Fruit fly (Drosophila melanogaster) whole organism, embryonic: ENCODE data around the gene Atf3.

Source experiments
- Adf1 ChIP-seq: fragments of 200-800 bp; sonication (Bioruptor generic); IDR thresholded peaks from 2 replicates; pipeline ENCODE4 v1.3.6; 2022; ENCODE audit warnings: missing biosample characterization, missing genetic modification characterization
- Awh ChIP-seq: fragments of 200-800 bp; sonication (Bioruptor generic); IDR thresholded peaks from 2 replicates; pipeline ENCODE4, ENCODE4 v1.3.6; 2022; ENCODE audit warnings: missing biosample characterization, missing genetic modification characterization
- Blimp-1 ChIP-seq: fragments of 200-800 bp; sonication (Bioruptor generic); optimal IDR thresholded peaks from 3 replicates; lab custom pipeline; 2018; ENCODE audit warnings: missing biosample characterization, missing genetic modification characterization, mild to moderate bottlenecking, moderate library complexity, missing genetic modification reagents
- CG10209 ChIP-seq: fragments of 200-800 bp; sonication (Bioruptor generic); optimal IDR thresholded peaks from 3 replicates; lab custom pipeline; 2017; ENCODE audit warnings: missing biosample characterization, mild to moderate bottlenecking, missing genetic modification characterization, missing genetic modification reagents
- CG11247 ChIP-seq: fragments of 200-800 bp; sonication (Bioruptor generic); IDR thresholded peaks from 2 replicates; pipeline ENCODE4 v1.3.6; 2022; ENCODE audit warnings: missing biosample characterization, missing genetic modification characterization
- CG1603 ChIP-seq: fragments of 200-800 bp; sonication (Bioruptor generic); optimal IDR thresholded peaks from 2 replicates; lab custom pipeline; 2019; ENCODE audit warnings: missing biosample characterization, mild to moderate bottlenecking, missing genetic modification characterization, moderate library complexity
- CG1647 ChIP-seq: fragments of 200-800 bp; sonication (Bioruptor generic); optimal IDR thresholded peaks from 3 replicates; lab custom pipeline; 2016; ENCODE audit warnings: missing biosample characterization, missing genetic modification characterization
- CG17328 ChIP-seq: fragments of 200-800 bp; sonication (Bioruptor generic); IDR thresholded peaks from 2 replicates; pipeline ENCODE4 v1.3.6; 2022; ENCODE audit warnings: missing biosample characterization, missing genetic modification characterization
- CG17359 ChIP-seq: fragments of 200-800 bp; sonication (Bioruptor generic); optimal IDR thresholded peaks from 3 replicates; lab custom pipeline; 2018; ENCODE audit warnings: missing biosample characterization, mild to moderate bottlenecking, missing genetic modification characterization, moderate library complexity
- CG2889 ChIP-seq: fragments of 200-800 bp; sonication (Bioruptor generic); IDR thresholded peaks from 3 replicates; pipeline ENCODE4 v1.3.6; 2022; ENCODE audit warnings: missing biosample characterization, missing genetic modification characterization
- CG32772 ChIP-seq: fragments of 200-800 bp; sonication (Bioruptor generic); IDR thresholded peaks from 2 replicates; pipeline ENCODE4 v1.3.6; 2022; ENCODE audit warnings: missing biosample characterization, missing genetic modification characterization
- CG42726 ChIP-seq: fragments of 200-800 bp; sonication (Bioruptor generic); IDR thresholded peaks from 2 replicates; pipeline ENCODE4 v1.3.6; 2022; ENCODE audit warnings: missing biosample characterization, missing genetic modification characterization; ENCODE audit not compliant: partially characterized antibody
- CG4854 ChIP-seq: fragments of 200-800 bp; sonication (Bioruptor generic); optimal IDR thresholded peaks from 2 replicates; lab custom pipeline; 2016; ENCODE audit warnings: missing biosample characterization, missing genetic modification characterization, inconsistent platforms
- CG6689 ChIP-seq: fragments of 200-800 bp; sonication (Bioruptor generic); IDR thresholded peaks from 2 replicates; pipeline ENCODE4 v1.3.6; 2022; ENCODE audit warnings: missing biosample characterization, missing genetic modification characterization
- CG7556 ChIP-seq: fragments of 200-800 bp; sonication (Bioruptor generic); optimal IDR thresholded peaks from 2 replicates; lab custom pipeline; 2017; ENCODE audit warnings: missing biosample characterization, mild to moderate bottlenecking, missing genetic modification characterization
- CTCF ChIP-seq: fragments of 200-800 bp; sonication (Bioruptor generic); optimal IDR thresholded peaks from 2 replicates; lab custom pipeline; 2017; ENCODE audit warnings: missing biosample characterization, mild to moderate bottlenecking, missing genetic modification characterization, moderate library complexity
- CoRest ChIP-seq: fragments of 200-800 bp; sonication (Bioruptor generic); optimal IDR thresholded peaks from 3 replicates; lab custom pipeline; 2018; ENCODE audit warnings: missing biosample characterization, mild to moderate bottlenecking, missing genetic modification characterization, moderate library complexity
- D19B ChIP-seq: fragments of 200-800 bp; sonication (Bioruptor generic); optimal IDR thresholded peaks from 2 replicates; lab custom pipeline; 2017; ENCODE audit warnings: missing biosample characterization, mild to moderate bottlenecking, missing genetic modification characterization
- Dll ChIP-seq: fragments of 200-800 bp; sonication (Bioruptor generic); IDR thresholded peaks from 4 replicates; pipeline ENCODE4 v1.3.6; 2022; ENCODE audit warnings: missing biosample characterization, missing genetic modification characterization; ENCODE audit not compliant: partially characterized antibody
- Doc3 ChIP-seq: fragments of 200-800 bp; sonication (Bioruptor generic); IDR thresholded peaks from 3 replicates; pipeline ENCODE4 v1.3.6; 2022; ENCODE audit warnings: missing biosample characterization, missing genetic modification characterization; ENCODE audit not compliant: partially characterized antibody
- Gug ChIP-seq: fragments of 200-800 bp; sonication (Bioruptor generic); IDR thresholded peaks from 4 replicates; pipeline ENCODE4 v1.3.6; 2022; ENCODE audit warnings: missing biosample characterization, missing genetic modification characterization
- H15 ChIP-seq: fragments of 200-800 bp; sonication (Bioruptor generic); IDR thresholded peaks from 3 replicates; pipeline ENCODE4 v1.3.6; 2022; ENCODE audit warnings: missing biosample characterization, missing genetic modification characterization
- H2.0 ChIP-seq: fragments of 200-800 bp; sonication (Bioruptor generic); IDR thresholded peaks from 2 replicates; pipeline ENCODE4 v1.3.6; 2022; ENCODE audit warnings: missing biosample characterization, missing genetic modification characterization
- Jarid2 ChIP-seq: fragments of 200-800 bp; sonication (Bioruptor generic); optimal IDR thresholded peaks from 3 replicates; lab custom pipeline; 2017; ENCODE audit warnings: mild to moderate bottlenecking, missing biosample characterization, missing genetic modification reagents, missing genetic modification characterization
- Med ChIP-seq: fragments of 200-800 bp; sonication (Bioruptor generic); peaks from one replicate; lab custom pipeline; 2016; ENCODE audit warnings: missing biosample characterization, missing genetic modification characterization, mild to moderate bottlenecking, inconsistent platforms, moderate library complexity
- Neu2 ChIP-seq: fragments of 200-800 bp; sonication (Bioruptor generic); optimal IDR thresholded peaks from 3 replicates; lab custom pipeline; 2016; ENCODE audit warnings: missing biosample characterization, missing genetic modification characterization, borderline replicate concordance
- NfI ChIP-seq: fragments of 200-800 bp; sonication (Bioruptor generic); optimal IDR thresholded peaks from 3 replicates; lab custom pipeline; 2018; ENCODE audit warnings: missing biosample characterization, mild to moderate bottlenecking, missing genetic modification characterization, moderate library complexity
- Ravus ChIP-seq: fragments of 200-800 bp; sonication (Bioruptor generic); IDR thresholded peaks from 2 replicates; pipeline ENCODE4 v1.3.6; 2022; ENCODE audit warnings: missing biosample characterization, missing genetic modification characterization
- Sox102F ChIP-seq: fragments of 200-800 bp; sonication (Bioruptor generic); optimal IDR thresholded peaks from 2 replicates; lab custom pipeline; 2018; ENCODE audit warnings: missing biosample characterization, mild to moderate bottlenecking, missing genetic modification characterization, moderate library complexity
- bcd ChIP-seq: fragments of 200-800 bp; sonication (Bioruptor generic); optimal IDR thresholded peaks from 2 replicates; lab custom pipeline; 2017; ENCODE audit warnings: missing biosample characterization, mild to moderate bottlenecking, missing genetic modification characterization
- ci ChIP-seq: fragments of 200-800 bp; sonication (Bioruptor generic); IDR thresholded peaks from 3 replicates; pipeline ENCODE4 v1.3.6; 2022; ENCODE audit warnings: missing biosample characterization, missing genetic modification characterization
- crol ChIP-seq: fragments of 200-800 bp; sonication (Bioruptor generic); IDR thresholded peaks from 2 replicates; pipeline ENCODE4 v1.3.6; 2022; ENCODE audit warnings: missing biosample characterization, missing genetic modification characterization
- crp ChIP-seq, 2 experiments: fragments of 200-800 bp; sonication (Bioruptor generic); optimal IDR thresholded peaks; 2 replicates in 1 of 2; 3 replicates in 1 of 2; lab custom pipeline; 2017; ENCODE audit warnings: missing biosample characterization in 2 of 2, missing genetic modification characterization in 2 of 2, mild to moderate bottlenecking in 1 of 2, moderate library complexity in 1 of 2
- dmrt99B ChIP-seq: fragments of 200-800 bp; sonication (Bioruptor generic); optimal IDR thresholded peaks from 2 replicates; lab custom pipeline; 2018; ENCODE audit warnings: missing biosample characterization, mild to moderate bottlenecking, missing genetic modification characterization, moderate library complexity
- esg ChIP-seq: fragments of 200-800 bp; sonication (Bioruptor generic); conservative IDR thresholded peaks from 2 replicates; pipeline ENCODE4 v1.3.6; 2022; ENCODE audit warnings: missing biosample characterization, missing genetic modification characterization
- eve ChIP-seq, 2 experiments: fragments of >200 bp; optimal IDR thresholded peaks; 2 replicates each; lab custom pipeline; 2017; ENCODE audit warnings: missing biosample characterization in 2 of 2, missing genetic modification characterization in 2 of 2
- fd96Cb ChIP-seq: fragments of 200-800 bp; sonication (Bioruptor generic); optimal IDR thresholded peaks from 2 replicates; lab custom pipeline; 2018; ENCODE audit warnings: missing biosample characterization, mild to moderate bottlenecking, missing genetic modification characterization, moderate library complexity
- gem ChIP-seq: fragments of 200-800 bp; sonication (Bioruptor generic); optimal IDR thresholded peaks from 2 replicates; lab custom pipeline; 2019; ENCODE audit warnings: missing biosample characterization, mild to moderate bottlenecking, missing genetic modification characterization, moderate library complexity
- grau ChIP-seq: fragments of 200-800 bp; optimal IDR thresholded peaks from 3 replicates; lab custom pipeline; 2019; ENCODE audit warnings: missing biosample characterization, mild to moderate bottlenecking, missing genetic modification characterization, moderate library complexity
- jumu ChIP-seq: fragments of 200-800 bp; sonication (Bioruptor generic); optimal IDR thresholded peaks from 3 replicates; lab custom pipeline; 2016; ENCODE audit warnings: missing biosample characterization, missing genetic modification characterization
- ken ChIP-seq: fragments of 200-800 bp; sonication (Bioruptor generic); IDR thresholded peaks from 3 replicates; pipeline ENCODE4 v1.3.6; 2022; ENCODE audit warnings: missing biosample characterization, missing genetic modification characterization
- lbe ChIP-seq: fragments of 200-800 bp; sonication (Bioruptor generic); optimal IDR thresholded peaks from 2 replicates; lab custom pipeline; 2016; ENCODE audit warnings: missing biosample characterization, mild to moderate bottlenecking, missing genetic modification characterization
- lov ChIP-seq, 2 experiments: fragments of 200-800 bp in 1 of 2; fragments of >200 bp in 1 of 2; sonication (Bioruptor generic) in 1 of 2; IDR thresholded peaks in 1 of 2; optimal IDR thresholded peaks in 1 of 2; 2 replicates in 1 of 2; 3 replicates in 1 of 2; pipeline versions ENCODE4 v1.3.6 to Lab custom; 2017 to 2022; ENCODE audit warnings: missing biosample characterization in 1 of 2, missing genetic modification characterization in 1 of 2
- nerfin-1 ChIP-seq: fragments of 200-800 bp; sonication (Bioruptor generic); optimal IDR thresholded peaks from 3 replicates; lab custom pipeline; 2019; ENCODE audit warnings: missing biosample characterization, mild to moderate bottlenecking, missing genetic modification characterization, moderate library complexity
- oc ChIP-seq: fragments of 200-800 bp; sonication (Bioruptor generic); optimal IDR thresholded peaks from 2 replicates; lab custom pipeline; 2018; ENCODE audit warnings: missing biosample characterization, mild to moderate bottlenecking, missing genetic modification characterization, moderate library complexity
- psq ChIP-seq: fragments of 200-800 bp; sonication (Bioruptor generic); optimal IDR thresholded peaks from 2 replicates; lab custom pipeline; 2017; ENCODE audit warnings: missing biosample characterization, missing genetic modification characterization
- vvl ChIP-seq: fragments of 200-800 bp; sonication (Bioruptor generic); IDR thresholded peaks from 2 replicates; pipeline ENCODE4 v1.3.6; 2022; ENCODE audit warnings: missing biosample characterization, missing genetic modification characterization
- zfh1 ChIP-seq: fragments of 200-800 bp; sonication (Bioruptor generic); IDR thresholded peaks from 3 replicates; pipeline ENCODE4 v1.3.6; 2022; ENCODE audit warnings: missing biosample characterization, missing genetic modification characterization

The Atf3 gene

DNA sequence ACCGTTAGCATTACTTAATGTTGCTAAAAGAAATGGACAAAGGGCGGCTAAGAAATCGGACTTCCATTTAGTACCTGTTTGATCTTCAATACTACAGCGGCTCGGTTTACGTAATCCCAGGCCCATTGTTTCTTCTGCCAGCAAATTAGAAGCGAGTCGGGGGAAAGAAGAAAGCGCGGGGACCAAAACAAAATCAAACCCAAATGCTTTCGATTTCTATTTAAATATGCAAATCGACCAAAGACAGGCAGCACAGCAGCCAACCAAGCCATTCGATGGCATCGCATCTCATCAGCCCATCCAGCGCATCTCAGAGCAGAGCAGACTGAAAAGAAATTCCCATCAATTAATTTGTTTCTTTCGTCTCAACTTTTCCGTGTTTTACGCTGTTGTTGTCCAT lies 37.4 kb upstream of the Atf3 start:
- peak; percentile 30; the same call in 1 of the 2 replicates for TF ChIP-seq vvl (GFP tag; lab: Robert Waterston, UW)
- TF ChIP-seq oc (tag; lab: Kevin White, UChicago), result peak; percentile 40
- TF ChIP-seq Awh (GFP tag; lab: Robert Waterston, UW), result peak; percentile 62; the same call in 1 of the 2 replicates
- TF ChIP-seq fd96Cb (tag; lab: Kevin White, UChicago), result no peak
- peak; percentile 94 for TF ChIP-seq Blimp-1 (GFP tag; lab: Kevin White, UChicago)
- no peak for TF ChIP-seq CG2889 (GFP tag; lab: Robert Waterston, UW)

DNA sequence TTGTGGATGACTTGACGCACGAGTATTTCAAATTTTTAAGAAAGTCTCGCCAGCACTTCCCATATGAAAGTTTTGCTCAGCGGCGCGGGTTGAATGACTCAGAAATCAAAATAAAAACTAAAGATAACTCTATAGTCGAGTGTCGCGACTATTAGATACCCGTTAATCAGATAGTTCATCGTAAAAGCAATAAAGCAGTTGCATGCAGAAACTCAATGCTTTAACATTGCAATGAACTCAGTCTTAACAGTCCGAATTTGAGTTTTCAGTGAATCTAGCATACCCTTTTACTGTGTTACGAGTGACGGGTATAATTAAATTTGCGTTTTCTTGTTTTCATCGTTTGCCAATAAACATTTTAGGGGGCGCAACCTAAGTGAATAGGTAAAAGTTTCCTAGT lies 36.1 kb upstream of the Atf3 start:
- peak; percentile 59 for TF ChIP-seq Sox102F (GFP tag; lab: Kevin White, UChicago)
- no peak for TF ChIP-seq CG11247 (GFP tag; lab: Robert Waterston, UW)
- peak; percentile 13 for TF ChIP-seq D19B (GFP tag; lab: Kevin White, UChicago)
- TF ChIP-seq Med (GFP tag; lab: Kevin White, UChicago), result peak; percentile 49
- no peak for TF ChIP-seq bcd (GFP tag; lab: Kevin White, UChicago)
- no peak for TF ChIP-seq H2.0 (GFP tag; lab: Robert Waterston, UW)
- no peak for TF ChIP-seq grau (tag; lab: Kevin White, UChicago)
- peak; percentile 10 for TF ChIP-seq CG17359 (tag; lab: Kevin White, UChicago)
- peak; percentile 7 for TF ChIP-seq gem (tag; lab: Kevin White, UChicago)
- TF ChIP-seq dmrt99B, result peak; percentile 25
- 0 out of 3 replicates have a peak, but pooled peaks have one; percentile 21 for TF ChIP-seq zfh1
- TF ChIP-seq CG32772 (GFP tag; lab: Robert Waterston, UW), result 0 out of 2 replicates have a peak, but pooled peaks have one; percentile 11
- TF ChIP-seq Neu2 (GFP tag; lab: Kevin White, UChicago), result no peak
- TF ChIP-seq H15 (GFP tag; lab: Robert Waterston, UW), result no peak
- peak; percentile 50; the same call in 2 of the 3 replicates for TF ChIP-seq ci
- 0 out of 3 replicates have a peak, but pooled peaks have one; percentile 33 for TF ChIP-seq ken (GFP tag; lab: Robert Waterston, UW)
- peak; percentile 33 for TF ChIP-seq CG1603 (tag; lab: Kevin White, UChicago)

DNA sequence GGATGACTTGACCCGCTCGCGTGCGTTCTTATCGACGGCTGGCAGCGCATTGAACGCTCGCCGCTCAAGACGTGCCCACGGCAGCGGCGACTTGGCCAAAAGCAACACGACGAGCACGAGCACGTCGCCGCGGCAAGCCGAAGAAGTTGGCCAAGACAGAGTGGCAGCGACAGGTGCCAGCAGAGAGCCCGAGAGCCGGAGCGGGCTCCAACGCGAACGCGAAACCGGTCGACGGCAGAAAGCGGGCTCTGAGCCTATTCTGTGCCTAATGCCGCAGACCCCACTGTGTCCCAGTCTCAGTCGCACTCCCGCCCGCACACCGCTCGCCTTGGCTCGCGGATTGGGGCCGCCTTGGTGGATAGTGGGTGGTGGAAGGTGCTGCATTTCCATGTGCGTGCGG lies 33.4 kb upstream of the Atf3 start:
- no peak for TF ChIP-seq CG6689
- TF ChIP-seq CG42726, result no peak
- no peak for TF ChIP-seq gem (tag; lab: Kevin White, UChicago)
- TF ChIP-seq nerfin-1 (tag; lab: Kevin White, UChicago), result no peak
- TF ChIP-seq Doc3, result 0 out of 3 replicates have a peak, but pooled peaks have one; percentile 35
- TF ChIP-seq CG17328 (GFP tag; lab: Robert Waterston, UW), result no peak
- TF ChIP-seq Adf1 (GFP tag; lab: Robert Waterston, UW), result peak; percentile 30; the same call in 1 of the 2 replicates
- TF ChIP-seq psq (GFP tag; lab: Kevin White, UChicago), result no peak
- no peak for TF ChIP-seq lbe
- no peak for TF ChIP-seq crp (GFP tag; optimal IDR thresholded peaks at IDR 0.05; lab: Kevin White, UChicago)
- TF ChIP-seq crol, result peak; percentile 79
- no peak for TF ChIP-seq Ravus (GFP tag; lab: Robert Waterston, UW)
- TF ChIP-seq NfI (GFP tag; lab: Kevin White, UChicago), result no peak
- no peak for TF ChIP-seq Dll (GFP tag; lab: Robert Waterston, UW)
- peak; percentile 16; the same call in 1 of the 2 replicates for TF ChIP-seq esg (GFP tag; lab: Robert Waterston, UW)
- no peak for TF ChIP-seq eve (GFP tag; optimal IDR thresholded peaks at IDR 0.05; lab: Kevin White, UChicago)
- no peak for TF ChIP-seq CTCF
- no peak for TF ChIP-seq CG7556 (GFP tag; lab: Kevin White, UChicago)
- TF ChIP-seq CG1647 (GFP tag; lab: Kevin White, UChicago), result no peak
- no peak for TF ChIP-seq CG10209 (GFP tag; lab: Kevin White, UChicago)
- TF ChIP-seq Jarid2 (GFP tag; lab: Kevin White, UChicago), result peak; percentile 31
- TF ChIP-seq Gug (GFP tag; lab: Robert Waterston, UW), result no peak
- TF ChIP-seq jumu, result no peak
- TF ChIP-seq lov (optimal IDR thresholded peaks at IDR 0.05; lab: Kevin White, UChicago), result no peak
- no peak for TF ChIP-seq lov (GFP tag; IDR thresholded peaks at IDR 0.05; lab: Robert Waterston, UW)
- TF ChIP-seq CoRest, result no peak
- no peak for TF ChIP-seq CG4854 (GFP tag; lab: Kevin White, UChicago)
